Worm (Caenorhabditis elegans) whole organism, mixed stage, embryonic: ENCODE results near the gene fbxa-89.

Experiments used
- M03D4.4 ChIP-seq: sonication (generic microtip); optimal IDR thresholded peaks from 2 replicates; lab custom pipeline; 2017; ENCODE audit warnings: mild to moderate bottlenecking, missing genetic modification characterization, missing compliant biosample characterization
- bed-3 ChIP-seq: fragments of 200-800 bp; sonication (Bioruptor generic); optimal IDR thresholded peaks from 3 replicates; lab custom pipeline; 2018; ENCODE audit warnings: mild to moderate bottlenecking, missing genetic modification characterization, moderate library complexity, missing compliant biosample characterization
- blmp-1 ChIP-seq: fragments of 150-350 bp; optimal IDR thresholded peaks from 2 replicates; lab custom pipeline; 2014; ENCODE audit warnings: missing biosample characterization, missing genetic modification characterization
- ceh-39 ChIP-seq: fragments of 150-350 bp; optimal IDR thresholded peaks from 2 replicates; lab custom pipeline; 2014; ENCODE audit warnings: missing biosample characterization, missing genetic modification characterization
- ceh-43 ChIP-seq: fragments of 200-800 bp; sonication (Bioruptor generic); optimal IDR thresholded peaks from 2 replicates; lab custom pipeline; 2018; ENCODE audit warnings: mild to moderate bottlenecking, missing genetic modification characterization, moderate library complexity, missing compliant biosample characterization
- ceh-83 ChIP-seq: fragments of 200-800 bp; sonication (Bioruptor generic); optimal IDR thresholded peaks from 2 replicates; lab custom pipeline; 2018; ENCODE audit warnings: mild to moderate bottlenecking, missing genetic modification characterization, missing compliant biosample characterization
- ces-1 ChIP-seq: fragments of 150-350 bp; optimal IDR thresholded peaks from 2 replicates; lab custom pipeline; 2014; ENCODE audit warnings: missing biosample characterization, missing genetic modification reagents, missing genetic modification characterization
- cnd-1 ChIP-seq: fragments of 200-800 bp; sonication (Bioruptor generic); optimal IDR thresholded peaks from 2 replicates; lab custom pipeline; 2018; ENCODE audit warnings: mild to moderate bottlenecking, missing genetic modification characterization, missing compliant biosample characterization
- drap-1 ChIP-seq: fragments of 200-800 bp; sonication (Bioruptor generic); optimal IDR thresholded peaks from 3 replicates; lab custom pipeline; 2018; ENCODE audit warnings: mild to moderate bottlenecking, missing genetic modification characterization, missing compliant biosample characterization
- elt-1 ChIP-seq: sonication (generic microtip); optimal IDR thresholded peaks from 2 replicates; lab custom pipeline; 2017; ENCODE audit warnings: missing genetic modification characterization, mild to moderate bottlenecking, missing compliant biosample characterization, antibody characterized with exemption, moderate library complexity, borderline replicate concordance; ENCODE audit not compliant: insufficient read depth
- elt-3 ChIP-seq: fragments of 150-350 bp; optimal IDR thresholded peaks from 2 replicates; lab custom pipeline; 2014; ENCODE audit warnings: missing biosample characterization, missing genetic modification characterization
- flh-1 ChIP-seq: fragments of 200-800 bp; sonication (Bioruptor generic); optimal IDR thresholded peaks from 2 replicates; lab custom pipeline; 2018; ENCODE audit warnings: mild to moderate bottlenecking, missing genetic modification characterization, moderate library complexity, missing compliant biosample characterization
- hlh-1 ChIP-seq: fragments of 150-350 bp; optimal IDR thresholded peaks from 2 replicates; lab custom pipeline; 2014; ENCODE audit warnings: missing biosample characterization, missing genetic modification reagents, missing genetic modification characterization
- lin-13 ChIP-seq: fragments of 150-350 bp; optimal IDR thresholded peaks from 2 replicates; lab custom pipeline; 2014; ENCODE audit warnings: missing biosample characterization, missing genetic modification characterization
- lin-32 ChIP-seq: fragments of 200-800 bp; sonication (Bioruptor generic); optimal IDR thresholded peaks from 2 replicates; lab custom pipeline; 2018; ENCODE audit warnings: mild to moderate bottlenecking, missing genetic modification characterization, missing compliant biosample characterization
- lsy-2 ChIP-seq: fragments of 150-350 bp; optimal IDR thresholded peaks from 2 replicates; lab custom pipeline; 2014; ENCODE audit warnings: missing biosample characterization, missing genetic modification characterization
- mab-5 ChIP-seq: fragments of 150-350 bp; optimal IDR thresholded peaks from 2 replicates; lab custom pipeline; 2014; ENCODE audit warnings: missing biosample characterization, missing genetic modification characterization
- mls-2 ChIP-seq: sonication (generic microtip); optimal IDR thresholded peaks from 2 replicates; lab custom pipeline; 2016; ENCODE audit warnings: mild to moderate bottlenecking, missing genetic modification characterization, moderate library complexity, missing compliant biosample characterization
- nhr-12 ChIP-seq: fragments of 150-350 bp; optimal IDR thresholded peaks from 2 replicates; lab custom pipeline; 2014; ENCODE audit warnings: missing biosample characterization, missing genetic modification characterization
- nhr-2 ChIP-seq: fragments of 150-350 bp; optimal IDR thresholded peaks from 2 replicates; lab custom pipeline; 2014; ENCODE audit warnings: missing biosample characterization, missing genetic modification characterization
- nhr-237 ChIP-seq: fragments of 150-350 bp; optimal IDR thresholded peaks from 2 replicates; lab custom pipeline; 2014; ENCODE audit warnings: missing biosample characterization, missing genetic modification characterization
- nhr-76 ChIP-seq: sonication (generic microtip); optimal IDR thresholded peaks from 2 replicates; lab custom pipeline; 2017; ENCODE audit warnings: missing biosample characterization, missing genetic modification characterization
- pha-4 ChIP-seq: fragments of 150-350 bp; optimal IDR thresholded peaks from 2 replicates; lab custom pipeline; 2018; ENCODE audit warnings: missing biosample characterization, missing genetic modification reagents, missing genetic modification characterization
- sem-2 ChIP-seq: fragments of 200-800 bp; sonication (Bioruptor generic); optimal IDR thresholded peaks from 2 replicates; lab custom pipeline; 2018; ENCODE audit warnings: mild to moderate bottlenecking, missing genetic modification characterization, missing compliant biosample characterization
- snpc-4 ChIP-seq: fragments of 150-350 bp; optimal IDR thresholded peaks from 2 replicates; lab custom pipeline; 2014; ENCODE audit warnings: missing biosample characterization, missing genetic modification characterization
- sptf-1 ChIP-seq: sonication (generic microtip); optimal IDR thresholded peaks from 2 replicates; lab custom pipeline; 2017; ENCODE audit warnings: mild to moderate bottlenecking, missing genetic modification characterization, moderate library complexity, missing compliant biosample characterization
- tbx-8 ChIP-seq: fragments of 200-800 bp; sonication (Bioruptor generic); optimal IDR thresholded peaks from 2 replicates; lab custom pipeline; 2018; ENCODE audit warnings: mild to moderate bottlenecking, missing genetic modification characterization, moderate library complexity, missing compliant biosample characterization
- unc-120 ChIP-seq: sonication (generic microtip); optimal IDR thresholded peaks from 2 replicates; lab custom pipeline; 2017; ENCODE audit warnings: missing genetic modification characterization, missing compliant biosample characterization; ENCODE audit not compliant: poor library complexity, severe bottlenecking
- unc-62 ChIP-seq: fragments of 150-350 bp; optimal IDR thresholded peaks from 2 replicates; lab custom pipeline; 2014; ENCODE audit warnings: missing biosample characterization, missing genetic modification reagents, missing genetic modification characterization
- zip-8 ChIP-seq: fragments of 150-350 bp; optimal IDR thresholded peaks from 2 replicates; lab custom pipeline; 2014; ENCODE audit warnings: missing biosample characterization, missing genetic modification characterization
- ztf-11 ChIP-seq: fragments of 150-350 bp; optimal IDR thresholded peaks from 2 replicates; lab custom pipeline; 2014; ENCODE audit warnings: missing biosample characterization, missing genetic modification characterization

The fbxa-89 gene

DNA sequence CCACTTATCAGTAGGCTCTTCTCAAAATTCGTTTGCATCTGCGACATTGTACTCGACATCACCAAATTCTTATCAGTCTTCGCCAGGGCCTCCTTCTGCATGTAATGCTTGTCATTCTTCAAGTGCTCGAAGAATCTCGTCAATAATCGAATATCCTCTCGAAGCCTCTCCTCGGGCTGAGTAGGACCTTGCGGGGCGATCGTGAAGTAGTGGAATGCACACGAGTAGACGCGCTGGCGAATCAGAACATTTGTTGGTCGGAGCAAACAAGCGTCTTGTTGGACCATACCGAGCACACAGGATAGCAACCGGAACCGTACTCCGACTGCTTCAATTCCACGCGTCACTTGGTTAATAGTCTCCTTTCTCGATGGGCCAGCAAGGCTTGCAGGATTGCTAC is 24.4 kb downstream of the fbxa-89 start:
- no peak for TF ChIP-seq sptf-1
- no peak for TF ChIP-seq cnd-1 (tag; lab: Kevin White, UChicago)
- no peak for TF ChIP-seq sem-2 (GFP tag; lab: Kevin White, UChicago)
- no peak for TF ChIP-seq mab-5 (tag; lab: Kevin White, UChicago)
- no peak for TF ChIP-seq lin-32 (GFP tag; lab: Kevin White, UChicago)
- no peak for TF ChIP-seq flh-1
- no peak for TF ChIP-seq hlh-1 (tag; lab: Kevin White, UChicago)
- TF ChIP-seq lsy-2: no peak
- no peak for TF ChIP-seq ceh-43 (GFP tag; lab: Kevin White, UChicago)
- TF ChIP-seq drap-1 (GFP tag; lab: Kevin White, UChicago): no peak
- TF ChIP-seq lin-13 (tag; lab: Kevin White, UChicago): no peak

DNA sequence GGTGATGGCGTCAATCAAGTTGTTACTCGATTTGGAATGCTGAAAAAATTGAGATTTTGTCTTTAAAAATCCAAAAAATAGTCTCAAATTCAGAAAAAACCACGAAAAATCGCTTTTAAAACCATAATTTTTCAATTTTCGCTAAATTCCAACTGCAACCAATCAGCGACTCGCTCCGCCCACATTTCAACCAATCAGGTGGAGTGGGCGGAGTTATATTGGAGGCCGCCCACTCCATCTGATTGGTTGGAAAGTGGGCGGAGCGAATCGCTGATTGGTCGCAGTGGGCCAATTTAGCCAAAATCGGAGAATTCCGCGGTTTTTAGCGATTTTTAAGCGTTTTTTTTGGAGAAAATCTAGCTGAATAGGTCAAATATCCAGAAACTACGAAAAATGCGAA is 33.8 kb downstream of the fbxa-89 start:
- TF ChIP-seq sptf-1 (no peak), unc-120 (tag; lab: Kevin White, UChicago) (no peak), ces-1 (no peak), ztf-11 (tag; lab: Kevin White, UChicago) (no peak), ceh-83 (GFP tag; lab: Kevin White, UChicago) (no peak), pha-4 (tag; lab: Kevin White, UChicago) (no peak), ceh-39 (tag; lab: Kevin White, UChicago) (no peak), snpc-4 (tag; lab: Kevin White, UChicago) (no peak), nhr-12 (tag; lab: Kevin White, UChicago) (no peak), flh-1 (no peak), elt-3 (tag; lab: Kevin White, UChicago) (no peak), unc-62 (GFP tag; lab: Kevin White, UChicago) (no peak), lin-32 (GFP tag; lab: Kevin White, UChicago) (no peak), elt-1 (no peak), blmp-1 (no peak), lsy-2 (no peak), tbx-8 (no peak), M03D4.4 (tag; lab: Kevin White, UChicago) (no peak), mls-2 (tag; lab: Kevin White, UChicago) (no peak), nhr-2 (tag; lab: Kevin White, UChicago) (no peak)

DNA sequence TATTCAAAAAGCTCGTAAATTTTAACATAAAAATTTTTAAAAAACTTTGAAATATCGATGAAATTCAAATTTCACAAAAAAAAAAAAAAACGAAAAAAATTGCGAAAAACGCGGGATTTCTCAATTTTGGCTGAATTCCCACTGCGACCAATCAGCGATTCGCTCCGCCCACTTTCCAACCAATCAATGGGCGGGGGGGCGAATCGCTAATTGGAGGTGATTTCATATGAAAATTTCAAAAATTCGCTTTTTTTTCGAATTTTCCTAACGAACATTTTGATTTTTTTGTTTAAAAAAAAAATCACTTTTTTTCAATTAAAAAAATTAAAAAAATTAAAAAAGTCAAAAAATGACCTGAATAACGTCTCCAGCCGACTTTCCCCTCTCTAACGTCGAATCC is 34.4 kb downstream of the fbxa-89 start:
- TF ChIP-seq hlh-1 (tag; lab: Kevin White, UChicago): no peak
- TF ChIP-seq cnd-1 (tag; lab: Kevin White, UChicago): no peak
- TF ChIP-seq snpc-4 (tag; lab: Kevin White, UChicago): no peak
- no peak for TF ChIP-seq lin-32 (GFP tag; lab: Kevin White, UChicago)
- no peak for TF ChIP-seq nhr-76 (tag; lab: Kevin White, UChicago)
- no peak for TF ChIP-seq mab-5 (tag; lab: Kevin White, UChicago)
- TF ChIP-seq ceh-83 (GFP tag; lab: Kevin White, UChicago): no peak
- TF ChIP-seq elt-1: no peak
- no peak for TF ChIP-seq nhr-12 (tag; lab: Kevin White, UChicago)

DNA sequence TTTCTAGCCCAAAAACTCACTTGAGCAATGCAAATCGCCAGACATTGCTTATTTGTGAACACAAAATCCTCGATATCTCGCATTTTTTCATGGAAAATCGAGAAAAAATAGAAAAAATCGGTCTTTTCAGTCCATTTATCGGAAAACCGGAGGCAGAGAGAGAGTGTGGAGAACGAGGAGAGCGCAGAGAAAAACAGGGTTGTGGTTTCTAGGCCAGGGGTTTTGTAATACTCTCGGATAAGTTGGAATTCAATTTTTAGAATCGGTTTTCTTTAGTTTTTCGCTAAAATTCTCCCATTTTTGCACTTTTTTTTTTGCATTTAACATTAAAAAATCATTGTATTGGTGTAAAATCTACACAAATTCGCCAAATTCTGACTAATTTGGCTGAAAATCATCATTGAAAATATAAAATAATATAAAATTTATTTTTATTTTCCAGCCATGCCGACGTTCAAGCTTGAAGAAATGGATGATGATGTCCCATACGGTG is 37.7 kb downstream of the fbxa-89 start, which contains the start of the genes Y75B8A.24 and Y75B8A.25:
TSS of gene Y75B8A.24 (minus strand) at position 155 of the 493 bp plus-strand sequence.
TSS of gene Y75B8A.25 (plus strand) at position 443 of the 493 bp plus-strand sequence.
- TF ChIP-seq pha-4 (tag; lab: Kevin White, UChicago) (no peak), mls-2 (tag; lab: Kevin White, UChicago) (no peak), ceh-39 (tag; lab: Kevin White, UChicago) (peak; percentile 71), zip-8 (tag; lab: Kevin White, UChicago) (no peak), blmp-1 (no peak), unc-62 (GFP tag; lab: Kevin White, UChicago) (no peak), nhr-2 (tag; lab: Kevin White, UChicago) (no peak), bed-3 (no peak), sptf-1 (no peak), ceh-83 (GFP tag; lab: Kevin White, UChicago) (no peak), lsy-2 (peak; percentile 19), sem-2 (GFP tag; lab: Kevin White, UChicago) (no peak), nhr-237 (tag; lab: Kevin White, UChicago) (no peak), lin-13 (tag; lab: Kevin White, UChicago) (peak; percentile 42), nhr-12 (tag; lab: Kevin White, UChicago) (no peak), ces-1 (peak; percentile 76)
- TF ChIP-seq, all 35 proteins: peak for 4
